Fruit fly (Drosophila melanogaster) whole organism, adult: ENCODE data around the gene CNPYb.

Experiments
- CG11617 ChIP-seq: fragments of 200-800 bp; sonication (Bioruptor generic); optimal IDR thresholded peaks from 2 replicates; lab custom pipeline; 2017; ENCODE audit warnings: mild to moderate bottlenecking, missing biosample characterization, missing genetic modification reagents, missing genetic modification characterization
- CG12768 ChIP-seq: fragments of 200-800 bp; sonication (Bioruptor generic); optimal IDR thresholded peaks from 2 replicates; lab custom pipeline; 2017; ENCODE audit warnings: missing biosample characterization, missing genetic modification characterization, mild to moderate bottlenecking, moderate library complexity, missing genetic modification reagents
- CG14711 ChIP-seq: fragments of 200-800 bp; sonication (Bioruptor generic); optimal IDR thresholded peaks from 2 replicates; lab custom pipeline; 2018; ENCODE audit warnings: missing biosample characterization, mild to moderate bottlenecking, missing genetic modification characterization, moderate library complexity
- CG1620 ChIP-seq: fragments of 200-800 bp; sonication (Bioruptor generic); optimal IDR thresholded peaks from 2 replicates; lab custom pipeline; 2016; ENCODE audit warnings: missing biosample characterization, missing genetic modification characterization
- CG33017 ChIP-seq: fragments of 200-800 bp; sonication (Bioruptor generic); optimal IDR thresholded peaks from 2 replicates; lab custom pipeline; 2018; ENCODE audit warnings: missing biosample characterization, mild to moderate bottlenecking, missing genetic modification characterization, moderate library complexity
- CG5204 ChIP-seq: fragments of 200-800 bp; sonication (Bioruptor generic); optimal IDR thresholded peaks from 2 replicates; lab custom pipeline; 2016; ENCODE audit warnings: missing biosample characterization, missing genetic modification characterization
- CG7045 ChIP-seq: fragments of 200-800 bp; sonication (Bioruptor generic); optimal IDR thresholded peaks from 2 replicates; lab custom pipeline; 2017; ENCODE audit warnings: missing biosample characterization, mild to moderate bottlenecking, missing genetic modification characterization
- CG7101 ChIP-seq: fragments of 200-800 bp; sonication (Bioruptor generic); optimal IDR thresholded peaks from 2 replicates; lab custom pipeline; 2018; ENCODE audit warnings: missing biosample characterization, mild to moderate bottlenecking, missing genetic modification characterization, moderate library complexity
- Clk ChIP-seq: fragments of 200-800 bp; sonication (Bioruptor generic); optimal IDR thresholded peaks from 2 replicates; lab custom pipeline; 2017; ENCODE audit warnings: missing biosample characterization, missing genetic modification characterization
- Crg-1 ChIP-seq: fragments of 200-800 bp; sonication (Bioruptor generic); optimal IDR thresholded peaks from 2 replicates; lab custom pipeline; 2016; ENCODE audit warnings: missing biosample characterization, missing genetic modification characterization
- Hr96 ChIP-seq: fragments of 200-800 bp; sonication (Bioruptor generic); optimal IDR thresholded peaks from 2 replicates; lab custom pipeline; 2016; ENCODE audit warnings: missing biosample characterization, missing genetic modification characterization
- Mnt ChIP-seq: fragments of 200-800 bp; sonication (Bioruptor generic); optimal IDR thresholded peaks from 2 replicates; lab custom pipeline; 2016; ENCODE audit warnings: missing biosample characterization, mild to moderate bottlenecking, missing genetic modification characterization
- bab1 ChIP-seq: fragments of 200-800 bp; sonication (Bioruptor generic); optimal IDR thresholded peaks from 3 replicates; lab custom pipeline; 2019; ENCODE audit warnings: missing biosample characterization, mild to moderate bottlenecking, missing genetic modification characterization, moderate library complexity
- cic ChIP-seq: fragments of 200-800 bp; sonication (Bioruptor generic); optimal IDR thresholded peaks from 2 replicates; lab custom pipeline; 2017; ENCODE audit warnings: missing biosample characterization, mild to moderate bottlenecking, missing genetic modification characterization, moderate library complexity
- cnc ChIP-seq, 2 experiments: fragments of >200 bp; optimal IDR thresholded peaks; 2 replicates each; lab custom pipeline; 2017
- kay ChIP-seq: fragments of 200-800 bp; sonication (Bioruptor generic); peaks from one replicate; lab custom pipeline; 2016; ENCODE audit warnings: missing biosample characterization, missing genetic modification characterization, borderline replicate concordance
- ovo ChIP-seq: fragments of 200-800 bp; sonication (Bioruptor generic); optimal IDR thresholded peaks from 2 replicates; lab custom pipeline; 2016; ENCODE audit warnings: missing biosample characterization, missing genetic modification characterization
- pad ChIP-seq: fragments of 200-800 bp; sonication (Bioruptor generic); optimal IDR thresholded peaks from 3 replicates; lab custom pipeline; 2017; ENCODE audit warnings: missing biosample characterization, missing genetic modification characterization, mild to moderate bottlenecking, moderate library complexity, missing genetic modification reagents
- tj ChIP-seq: fragments of 200-800 bp; sonication (Bioruptor generic); optimal IDR thresholded peaks from 3 replicates; lab custom pipeline; 2017; ENCODE audit warnings: missing biosample characterization, mild to moderate bottlenecking, missing genetic modification characterization, moderate library complexity
- toe ChIP-seq: fragments of 200-800 bp; sonication (Bioruptor generic); optimal IDR thresholded peaks from 2 replicates; lab custom pipeline; 2016; ENCODE audit warnings: missing biosample characterization, missing genetic modification characterization

CNPYb gene

DNA sequence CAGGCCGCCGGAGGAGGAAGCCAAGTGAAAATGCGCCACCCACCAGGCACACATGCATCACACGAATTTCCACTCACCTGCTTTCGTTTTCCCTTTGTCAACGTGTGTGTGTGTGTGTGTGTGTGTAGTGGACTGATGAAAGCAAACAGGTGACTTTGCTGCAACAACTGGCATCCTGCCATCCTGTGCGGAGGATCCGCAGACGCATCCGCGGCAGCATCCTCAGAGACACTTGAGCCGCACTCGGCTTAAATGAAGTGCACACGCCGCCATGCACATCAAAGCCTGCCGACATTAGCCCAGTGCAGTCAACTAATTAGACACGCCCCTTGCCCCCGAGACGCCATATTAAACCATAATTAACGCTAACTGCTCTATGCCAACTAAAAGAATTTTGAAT lies 37.2 kb downstream of the CNPYb start:
- TF ChIP-seq CG1620 (no peak), cnc (optimal IDR thresholded peaks at IDR 0.05; lab: Kevin White, UChicago) (no peak), toe (no peak), bab1 (GFP tag; lab: Kevin White, UChicago) (no peak), CG12768 (GFP tag; lab: Kevin White, UChicago) (no peak), kay (GFP tag; lab: Kevin White, UChicago) (no peak), CG7045 (GFP tag; lab: Kevin White, UChicago) (no peak), CG14711 (no peak), Hr96 (no peak), tj (GFP tag; lab: Kevin White, UChicago) (no peak), CG11617 (GFP tag; lab: Kevin White, UChicago) (no peak), ovo (GFP tag; lab: Kevin White, UChicago) (no peak), Crg-1 (GFP tag; lab: Kevin White, UChicago) (no peak), CG33017 (tag; lab: Kevin White, UChicago) (no peak), cic (GFP tag; lab: Kevin White, UChicago) (no peak), CG5204 (no peak), Mnt (GFP tag; lab: Kevin White, UChicago) (no peak), CG7101 (tag; lab: Kevin White, UChicago) (no peak)

dm6 chr3L:19056857-19057324 lies 39.1 kb downstream of the CNPYb start:
- TF ChIP-seq CG11617 (GFP tag; lab: Kevin White, UChicago) (no peak), pad (GFP tag; lab: Kevin White, UChicago) (no peak), Clk (GFP tag; lab: Kevin White, UChicago) (no peak), Hr96 (no peak), toe (no peak), CG5204 (no peak), CG33017 (tag; lab: Kevin White, UChicago) (no peak)

DNA sequence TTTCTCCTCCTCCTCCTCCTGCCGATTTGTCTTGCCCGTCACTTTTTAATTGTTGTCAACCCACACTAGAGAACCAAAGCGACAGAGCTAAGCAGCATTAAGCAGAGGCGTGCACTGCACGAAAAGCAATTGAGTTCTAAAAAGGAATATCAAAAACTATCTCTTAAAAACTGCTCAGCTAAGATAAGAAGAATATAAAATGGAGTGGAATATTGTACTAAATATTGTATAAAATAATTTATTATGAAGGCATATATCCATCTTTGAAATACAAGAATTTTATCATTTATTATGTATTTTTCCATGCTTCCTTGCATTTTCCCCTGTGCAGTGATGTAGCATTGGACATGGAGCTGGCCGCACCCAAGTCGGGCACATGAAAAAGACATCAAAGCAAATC lies 41.0 kb downstream of the CNPYb start:
- TF ChIP-seq kay (GFP tag; lab: Kevin White, UChicago) (no peak), pad (GFP tag; lab: Kevin White, UChicago) (no peak), CG5204 (no peak), ovo (GFP tag; lab: Kevin White, UChicago) (no peak), cnc (optimal IDR thresholded peaks at IDR 0.05; lab: Kevin White, UChicago) (no peak), Clk (GFP tag; lab: Kevin White, UChicago) (no peak), CG14711 (no peak), CG11617 (GFP tag; lab: Kevin White, UChicago) (no peak), Mnt (GFP tag; lab: Kevin White, UChicago) (no peak), CG7101 (tag; lab: Kevin White, UChicago) (no peak), CG7045 (GFP tag; lab: Kevin White, UChicago) (no peak), CG33017 (tag; lab: Kevin White, UChicago) (no peak), tj (GFP tag; lab: Kevin White, UChicago) (no peak), CG12768 (GFP tag; lab: Kevin White, UChicago) (no peak), bab1 (GFP tag; lab: Kevin White, UChicago) (no peak), toe (no peak), Crg-1 (GFP tag; lab: Kevin White, UChicago) (no peak), Hr96 (no peak)

- TF ChIP-seq bab1 (GFP tag; lab: Kevin White, UChicago), result no peak
- TF ChIP-seq CG11617 (GFP tag; lab: Kevin White, UChicago), result no peak
- no peak for TF ChIP-seq ovo (GFP tag; lab: Kevin White, UChicago)
- TF ChIP-seq Crg-1 (GFP tag; lab: Kevin White, UChicago), result no peak
- no peak for TF ChIP-seq CG7045 (GFP tag; lab: Kevin White, UChicago)
- TF ChIP-seq Hr96, result no peak
- TF ChIP-seq CG5204, result no peak
- no peak for TF ChIP-seq Clk (GFP tag; lab: Kevin White, UChicago)
- no peak for TF ChIP-seq cnc (optimal IDR thresholded peaks at IDR 0.05; lab: Kevin White, UChicago)
- no peak for TF ChIP-seq CG12768 (GFP tag; lab: Kevin White, UChicago)
- TF ChIP-seq tj (GFP tag; lab: Kevin White, UChicago), result no peak
- no peak for TF ChIP-seq CG14711
- TF ChIP-seq pad (GFP tag; lab: Kevin White, UChicago), result no peak
- no peak for TF ChIP-seq CG7101 (tag; lab: Kevin White, UChicago)
- TF ChIP-seq toe, result no peak
- TF ChIP-seq cic (GFP tag; lab: Kevin White, UChicago), result no peak
- no peak for TF ChIP-seq Mnt (GFP tag; lab: Kevin White, UChicago)
Observed at dm6 chr3L:19054266-19054665, 41.8 kb downstream of the CNPYb start.

dm6 chr3L:19053339-19053818 lies 42.6 kb downstream of the CNPYb start, which contains the start of gene CG43407:
CG43407 (minus strand) TSS chr3L:19053389.
- TF ChIP-seq CG7045 (GFP tag; lab: Kevin White, UChicago) (no peak), cic (GFP tag; lab: Kevin White, UChicago) (no peak), Crg-1 (GFP tag; lab: Kevin White, UChicago) (no peak), pad (GFP tag; lab: Kevin White, UChicago) (no peak), CG5204 (no peak), CG33017 (tag; lab: Kevin White, UChicago) (no peak), ovo (GFP tag; lab: Kevin White, UChicago) (no peak), cnc (optimal IDR thresholded peaks at IDR 0.05; lab: Kevin White, UChicago) (no peak), kay (GFP tag; lab: Kevin White, UChicago) (no peak), toe (no peak), Hr96 (no peak), CG12768 (GFP tag; lab: Kevin White, UChicago) (no peak), CG7101 (tag; lab: Kevin White, UChicago) (no peak), CG14711 (no peak), Mnt (GFP tag; lab: Kevin White, UChicago) (no peak), CG11617 (GFP tag; lab: Kevin White, UChicago) (no peak), Clk (GFP tag; lab: Kevin White, UChicago) (no peak), CG1620 (no peak), tj (GFP tag; lab: Kevin White, UChicago) (no peak)
